Worm (Caenorhabditis elegans) whole organism, L2 larva: ENCODE measurements around the gene F38B7.10.

ENCODE experiments used
- ceh-82 ChIP-seq: fragments of 150-350 bp; optimal IDR thresholded peaks from 2 replicates; lab custom pipeline; 2014; ENCODE audit warnings: missing biosample characterization, missing genetic modification characterization
- elt-1 ChIP-seq: fragments of 150-350 bp; optimal IDR thresholded peaks from 2 replicates; lab custom pipeline; 2014; ENCODE audit warnings: missing biosample characterization, missing genetic modification characterization
- lin-39 ChIP-seq: fragments of 150-350 bp; optimal IDR thresholded peaks from 2 replicates; lab custom pipeline; 2014; ENCODE audit warnings: missing biosample characterization, missing genetic modification reagents, missing genetic modification characterization
- lsy-2 ChIP-seq, 2 experiments: fragments of 150-350 bp in 1 of 2; sonication (generic microtip) in 1 of 2; optimal IDR thresholded peaks; 2 replicates each; lab custom pipeline; 2014 to 2017; ENCODE audit warnings: missing biosample characterization in 2 of 2, missing genetic modification characterization in 2 of 2
- mdl-1 ChIP-seq, 2 experiments: fragments of 150-350 bp in 1 of 2; sonication (generic microtip) in 1 of 2; optimal IDR thresholded peaks; 2 replicates each; lab custom pipeline; 2017; ENCODE audit warnings: missing biosample characterization in 2 of 2, missing genetic modification characterization in 2 of 2
- nhr-10 ChIP-seq: sonication (generic microtip); optimal IDR thresholded peaks from 2 replicates; lab custom pipeline; 2017; ENCODE audit warnings: missing biosample characterization, missing genetic modification characterization
- nhr-11 ChIP-seq: fragments of 150-350 bp; optimal IDR thresholded peaks from 2 replicates; lab custom pipeline; 2014; ENCODE audit warnings: missing biosample characterization, missing genetic modification characterization
- nhr-23 ChIP-seq: fragments of 150-350 bp; optimal IDR thresholded peaks from 2 replicates; lab custom pipeline; 2014; ENCODE audit warnings: missing biosample characterization, missing genetic modification reagents, missing genetic modification characterization
- nhr-237 ChIP-seq: fragments of 150-350 bp; optimal IDR thresholded peaks from 2 replicates; lab custom pipeline; 2014; ENCODE audit warnings: missing biosample characterization, missing genetic modification characterization
- nhr-77 ChIP-seq: fragments of 150-350 bp; optimal IDR thresholded peaks from 2 replicates; lab custom pipeline; 2014; ENCODE audit warnings: missing biosample characterization, missing genetic modification characterization
- unc-62 ChIP-seq: fragments of 150-350 bp; optimal IDR thresholded peaks from 2 replicates; lab custom pipeline; 2014; ENCODE audit warnings: missing biosample characterization, missing genetic modification reagents, missing genetic modification characterization
- ztf-4 ChIP-seq: fragments of 150-350 bp; optimal IDR thresholded peaks from 2 replicates; lab custom pipeline; 2014; ENCODE audit warnings: missing biosample characterization, missing genetic modification characterization

DNA sequence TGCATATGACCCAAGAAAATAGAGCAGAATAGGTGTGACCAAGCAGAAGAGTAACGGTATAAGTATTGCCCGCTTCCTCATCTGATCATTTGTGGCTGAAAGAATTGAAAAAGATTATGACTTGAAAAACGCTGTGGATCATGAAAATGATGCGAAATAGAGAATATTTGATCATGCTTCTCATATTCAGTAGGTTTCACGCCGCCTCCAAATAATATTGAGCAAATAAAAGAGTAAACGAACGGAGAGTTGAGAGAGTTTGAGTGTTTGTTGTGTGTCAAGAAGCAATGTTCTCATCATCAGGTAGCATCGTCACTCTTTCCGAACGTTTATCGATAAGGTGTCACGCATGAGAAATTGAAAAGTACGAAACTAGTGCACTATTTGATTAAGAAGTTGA is 49.0 kb upstream of the F38B7.10 start, which contains the start of gene htrl-1:
- no peak for TF ChIP-seq mdl-1 (tag; optimal IDR thresholded peaks at IDR 0.05; lab: Kevin White, UChicago)
- no peak for TF ChIP-seq unc-62 (GFP tag; lab: Kevin White, UChicago)
- TF ChIP-seq ceh-82 (tag; lab: Kevin White, UChicago), result no peak
- no peak for TF ChIP-seq elt-1 (tag; lab: Kevin White, UChicago)
- no peak for TF ChIP-seq nhr-237 (tag; lab: Kevin White, UChicago)
- TF ChIP-seq nhr-23 (tag; lab: Kevin White, UChicago), result no peak
- TF ChIP-seq nhr-77 (tag; lab: Kevin White, UChicago), result no peak
- no peak for TF ChIP-seq lsy-2 (tag; optimal IDR thresholded peaks at IDR 0.05; lab: Kevin White, UChicago)
- TF ChIP-seq ztf-4 (tag; lab: Kevin White, UChicago), result no peak
- no peak for TF ChIP-seq lin-39 (tag; lab: Kevin White, UChicago)
- TF ChIP-seq nhr-11 (tag; lab: Kevin White, UChicago), result no peak
- no peak for TF ChIP-seq nhr-10 (tag; lab: Kevin White, UChicago)
